Worm (Caenorhabditis elegans) whole organism, midembryonic: ENCODE results near the gene aak-2.

ENCODE experiments used
- T22C8.4 ChIP-seq: fragments of 200-800 bp; sonication (Bioruptor generic); IDR thresholded peaks from 2 replicates; pipeline ENCODE4 v1.3.6; 2022; ENCODE audit warnings: missing genetic modification characterization, missing compliant biosample characterization
- cog-1 ChIP-seq: sonication (generic microtip); optimal IDR thresholded peaks from 2 replicates; lab custom pipeline; 2016; ENCODE audit warnings: missing genetic modification characterization, missing compliant biosample characterization
- flt-1 ChIP-seq: fragments of 200-800 bp; sonication (Bioruptor generic); IDR thresholded peaks from 2 replicates; pipeline ENCODE4 v1.3.6; 2022; ENCODE audit warnings: missing genetic modification characterization, missing compliant biosample characterization
- klf-2 ChIP-seq: fragments of 200-800 bp; sonication (Bioruptor generic); conservative IDR thresholded peaks from 2 replicates; pipeline ENCODE4 v1.3.6; 2022; ENCODE audit warnings: missing genetic modification reagents, missing genetic modification characterization, missing compliant biosample characterization
- med-1 ChIP-seq: sonication (generic microtip); optimal IDR thresholded peaks from 2 replicates; lab custom pipeline; 2017; ENCODE audit warnings: missing genetic modification characterization, mild to moderate bottlenecking, missing compliant biosample characterization, antibody characterized with exemption, missing genetic modification reagents; ENCODE audit not compliant: insufficient read depth
- ref-1 ChIP-seq: fragments of 200-800 bp; sonication (Bioruptor generic); conservative IDR thresholded peaks from 2 replicates; pipeline ENCODE4 v1.3.6; 2022; ENCODE audit warnings: missing genetic modification reagents, missing genetic modification characterization, missing compliant biosample characterization
- tab-1 ChIP-seq: fragments of 200-800 bp; sonication (Bioruptor generic); IDR thresholded peaks from 2 replicates; pipeline ENCODE4 v1.3.6; 2022; ENCODE audit warnings: missing genetic modification characterization, missing compliant biosample characterization
- ztf-23 ChIP-seq: fragments of 200-800 bp; sonication (Bioruptor generic); IDR thresholded peaks from 2 replicates; pipeline ENCODE4 v1.3.6; 2022; ENCODE audit warnings: missing genetic modification reagents, missing genetic modification characterization, missing compliant biosample characterization
- ztf-29 ChIP-seq: fragments of 200-800 bp; sonication (Bioruptor generic); IDR thresholded peaks from 2 replicates; pipeline ENCODE4 v1.3.6; 2022; ENCODE audit warnings: missing genetic modification reagents, missing genetic modification characterization, missing compliant biosample characterization

aak-2 gene

ce11 chrX:16795978-16796377 is at the start of gene aak-2:
Gene aak-2 (plus strand): TSS chrX:16796087.
- TF ChIP-seq T22C8.4 (no peak), ztf-23 (no peak), ref-1 (GFP tag; lab: Robert Waterston, UW) (no peak), flt-1 (GFP tag; lab: Robert Waterston, UW) (no peak), cog-1 (tag; lab: Kevin White, UChicago) (no peak), klf-2 (no peak), med-1 (GFP tag; lab: Kevin White, UChicago) (no peak), ztf-29 (GFP tag; lab: Robert Waterston, UW) (no peak), tab-1 (GFP tag; lab: Robert Waterston, UW) (no peak)

ce11 chrX:16752196-16752595 is 43.7 kb upstream of the aak-2 start:
- TF ChIP-seq tab-1 (GFP tag; lab: Robert Waterston, UW), result no peak
- no peak for TF ChIP-seq flt-1 (GFP tag; lab: Robert Waterston, UW)
- no peak for TF ChIP-seq cog-1 (tag; lab: Kevin White, UChicago)
- TF ChIP-seq ztf-23, result no peak
- no peak for TF ChIP-seq med-1 (GFP tag; lab: Kevin White, UChicago)
- TF ChIP-seq klf-2, result no peak
- no peak for TF ChIP-seq T22C8.4
- TF ChIP-seq ztf-29 (GFP tag; lab: Robert Waterston, UW), result no peak
- TF ChIP-seq ref-1 (GFP tag; lab: Robert Waterston, UW), result no peak

- TF ChIP-seq ref-1 (GFP tag; lab: Robert Waterston, UW) (no peak), klf-2 (no peak), ztf-23 (no peak), med-1 (GFP tag; lab: Kevin White, UChicago) (no peak), ztf-29 (GFP tag; lab: Robert Waterston, UW) (no peak), T22C8.4 (no peak), tab-1 (GFP tag; lab: Robert Waterston, UW) (no peak), flt-1 (GFP tag; lab: Robert Waterston, UW) (no peak), cog-1 (tag; lab: Kevin White, UChicago) (no peak)
Measured at ce11 chrX:16754474-16754873, 41.4 kb upstream of the aak-2 start, which contains the start of gene C10E2.5. Gene C10E2.5 (minus strand): TSS chrX:16754574.

ce11 chrX:16762529-16762928 is 33.4 kb upstream of the aak-2 start, which contains the start of gene C10E2.1:
Gene C10E2.1 (plus strand): TSS chrX:16762829.
- TF ChIP-seq med-1 (GFP tag; lab: Kevin White, UChicago) (no peak), ztf-23 (no peak), tab-1 (GFP tag; lab: Robert Waterston, UW) (no peak), ref-1 (GFP tag; lab: Robert Waterston, UW) (no peak), T22C8.4 (no peak)

ce11 chrX:16770398-16770797 is 25.5 kb upstream of the aak-2 start, which contains the start of gene mct-6:
Gene mct-6 (minus strand): TSS chrX:16770498.
- no peak for TF ChIP-seq T22C8.4
- no peak for TF ChIP-seq ztf-29 (GFP tag; lab: Robert Waterston, UW)
- TF ChIP-seq tab-1 (GFP tag; lab: Robert Waterston, UW), result no peak

- TF ChIP-seq ztf-23, result peak; percentile 57; the same call in 1 of the 2 replicates
- TF ChIP-seq klf-2, result no peak
- TF ChIP-seq med-1 (GFP tag; lab: Kevin White, UChicago), result no peak
- no peak for TF ChIP-seq ztf-29 (GFP tag; lab: Robert Waterston, UW)
- TF ChIP-seq cog-1 (tag; lab: Kevin White, UChicago), result no peak
- 0 out of 2 replicates have a peak, but pooled peaks have one; percentile 22 for TF ChIP-seq tab-1 (GFP tag; lab: Robert Waterston, UW)
Measured at ce11 chrX:16770919-16771318, 25.0 kb upstream of the aak-2 start.

- TF ChIP-seq cog-1 (tag; lab: Kevin White, UChicago), result no peak
- TF ChIP-seq ztf-23, result no peak
- TF ChIP-seq med-1 (GFP tag; lab: Kevin White, UChicago), result no peak
- TF ChIP-seq tab-1 (GFP tag; lab: Robert Waterston, UW), result no peak
- TF ChIP-seq flt-1 (GFP tag; lab: Robert Waterston, UW), result no peak
- no peak for TF ChIP-seq ztf-29 (GFP tag; lab: Robert Waterston, UW)
- no peak for TF ChIP-seq klf-2
- no peak for TF ChIP-seq T22C8.4
- TF ChIP-seq ref-1 (GFP tag; lab: Robert Waterston, UW), result no peak
Measured at ce11 chrX:16772112-16772731, 23.7 kb upstream of the aak-2 start.

ce11 chrX:16773421-16773820 is 22.5 kb upstream of the aak-2 start:
- TF ChIP-seq cog-1 (tag; lab: Kevin White, UChicago) (no peak), klf-2 (no peak), T22C8.4 (no peak), ztf-29 (GFP tag; lab: Robert Waterston, UW) (no peak), ztf-23 (no peak), ref-1 (GFP tag; lab: Robert Waterston, UW) (no peak), flt-1 (GFP tag; lab: Robert Waterston, UW) (no peak), med-1 (GFP tag; lab: Kevin White, UChicago) (no peak), tab-1 (GFP tag; lab: Robert Waterston, UW) (no peak)

- no peak for TF ChIP-seq flt-1 (GFP tag; lab: Robert Waterston, UW)
Measured at ce11 chrX:16775335-16775835, 20.5 kb upstream of the aak-2 start.

- TF ChIP-seq ztf-29 (GFP tag; lab: Robert Waterston, UW), result no peak
- no peak for TF ChIP-seq cog-1 (tag; lab: Kevin White, UChicago)
- TF ChIP-seq klf-2, result no peak
- no peak for TF ChIP-seq ref-1 (GFP tag; lab: Robert Waterston, UW)
- TF ChIP-seq flt-1 (GFP tag; lab: Robert Waterston, UW), result no peak
- TF ChIP-seq tab-1 (GFP tag; lab: Robert Waterston, UW), result no peak
- no peak for TF ChIP-seq med-1 (GFP tag; lab: Kevin White, UChicago)
- TF ChIP-seq ztf-23, result no peak
- no peak for TF ChIP-seq T22C8.4
Measured at ce11 chrX:16782797-16783259, 13.1 kb upstream of the aak-2 start, which contains the start of gene T01C8.3. Gene T01C8.3 (minus strand): TSS chrX:16783209.
